5 fruit fly cellular contexts compared by ENCODE assay signal in genomic region chr3L:18625786-18626185, dm6.
A peak's percentile ranks its signal among the peaks of the same experiment; 100 is the strongest.
TF ChIP-seq lines count a peak whose summit lies in the region.

Gene MYPT-75D, plus strand, starts transcription at chr3L:18625959.

- TF ChIP-seq CTCF in whole organism, embryonic (GFP tag; optimal IDR thresholded peaks at IDR 0.05; lab: Kevin White, UChicago) = no peak

TF ChIP-seq in whole organism, adult, 20 proteins besides CTCF, POLR2A, EP300 and RAD21:
- TF ChIP-seq CG12768 (GFP tag; optimal IDR thresholded peaks at IDR 0.05; lab: Kevin White, UChicago) = no peak
- TF ChIP-seq CG7045 (GFP tag; optimal IDR thresholded peaks at IDR 0.05; lab: Kevin White, UChicago) = no peak
- TF ChIP-seq Hr96 (GFP tag; optimal IDR thresholded peaks at IDR 0.05; lab: Kevin White, UChicago) = peak; percentile 7
- TF ChIP-seq Mnt (GFP tag; optimal IDR thresholded peaks at IDR 0.05; lab: Kevin White, UChicago) = peak; percentile 71
- peak; percentile 27 for TF ChIP-seq cic (GFP tag; optimal IDR thresholded peaks at IDR 0.05; lab: Kevin White, UChicago)
- peak; percentile 35 for TF ChIP-seq CG1620 (GFP tag; optimal IDR thresholded peaks at IDR 0.05; lab: Kevin White, UChicago)
- no peak for TF ChIP-seq cnc (optimal IDR thresholded peaks at IDR 0.05; lab: Kevin White, UChicago)
- TF ChIP-seq ovo (GFP tag; optimal IDR thresholded peaks at IDR 0.05; lab: Kevin White, UChicago) = peak; percentile 75
- TF ChIP-seq pad (GFP tag; optimal IDR thresholded peaks at IDR 0.05; lab: Kevin White, UChicago) = peak; percentile 40
- peak; percentile 83 for TF ChIP-seq bab1 (GFP tag; optimal IDR thresholded peaks at IDR 0.05; lab: Kevin White, UChicago)
- peak; percentile 67 for TF ChIP-seq tj (GFP tag; optimal IDR thresholded peaks at IDR 0.05; lab: Kevin White, UChicago)
- peak; percentile 26 for TF ChIP-seq Crg-1 (GFP tag; optimal IDR thresholded peaks at IDR 0.05; lab: Kevin White, UChicago)
- no peak for TF ChIP-seq CG5204 (GFP tag; optimal IDR thresholded peaks at IDR 0.05; lab: Kevin White, UChicago)
- TF ChIP-seq CG14711 (tag; optimal IDR thresholded peaks at IDR 0.05; lab: Kevin White, UChicago) = no peak
- TF ChIP-seq kay (GFP tag; lab: Kevin White, UChicago; ENCODE audit: borderline replicate concordance) = peak; percentile 61
- TF ChIP-seq CG7101 (tag; optimal IDR thresholded peaks at IDR 0.05; lab: Kevin White, UChicago) = peak; percentile 29
- TF ChIP-seq CG11617 (GFP tag; optimal IDR thresholded peaks at IDR 0.05; lab: Kevin White, UChicago) = peak; percentile 9
- TF ChIP-seq Clk (GFP tag; optimal IDR thresholded peaks at IDR 0.05; lab: Kevin White, UChicago) = no peak

TF ChIP-seq in whole organism, embryonic, 481 proteins besides CTCF, POLR2A, EP300 and RAD21 (continues in another document):
- peak; percentile 47 for TF ChIP-seq grn (GFP tag; optimal IDR thresholded peaks at IDR 0.05; lab: Kevin White, UChicago)
- TF ChIP-seq CG3281 (GFP tag; optimal IDR thresholded peaks at IDR 0.05; lab: Kevin White, UChicago) = peak; percentile 8
- no peak for TF ChIP-seq CG9727 (GFP tag; optimal IDR thresholded peaks at IDR 0.05; lab: Kevin White, UChicago)
- TF ChIP-seq CG3407 (GFP tag; optimal IDR thresholded peaks at IDR 0.05; lab: Kevin White, UChicago) = no peak
- TF ChIP-seq nau (GFP tag; optimal IDR thresholded peaks at IDR 0.05; lab: Kevin White, UChicago) = no peak
- TF ChIP-seq ro (GFP tag; IDR thresholded peaks at IDR 0.05; lab: Robert Waterston, UW) = no peak
- TF ChIP-seq C15 (GFP tag; IDR thresholded peaks at IDR 0.05; lab: Robert Waterston, UW) = no peak
- TF ChIP-seq CG17829 (tag; optimal IDR thresholded peaks at IDR 0.05; lab: Kevin White, UChicago) = peak; percentile 85
- TF ChIP-seq gsb-n (tag; optimal IDR thresholded peaks at IDR 0.05; lab: Kevin White, UChicago) = peak; percentile 17
- peak; percentile 84 for TF ChIP-seq CG6791 (GFP tag; IDR thresholded peaks at IDR 0.05; lab: Robert Waterston, UW; ENCODE audit: partially characterized antibody)
- no peak for TF ChIP-seq CG31388 (GFP tag; optimal IDR thresholded peaks at IDR 0.05; lab: Kevin White, UChicago)
- peak; percentile 24 for TF ChIP-seq CG33557 (GFP tag; optimal IDR thresholded peaks at IDR 0.05; lab: Kevin White, UChicago)
- peak; percentile 31 for TF ChIP-seq CG11723 (GFP tag; optimal IDR thresholded peaks at IDR 0.05; lab: Kevin White, UChicago)
- peak; percentile 35 for TF ChIP-seq CG4707 (GFP tag; optimal IDR thresholded peaks at IDR 0.05; lab: Kevin White, UChicago)
- peak; percentile 49 for TF ChIP-seq CG11398 (GFP tag; optimal IDR thresholded peaks at IDR 0.05; lab: Kevin White, UChicago)
- no peak for TF ChIP-seq CG4820 (GFP tag; optimal IDR thresholded peaks at IDR 0.05; lab: Kevin White, UChicago)
- TF ChIP-seq caup (GFP tag; optimal IDR thresholded peaks at IDR 0.05; lab: Kevin White, UChicago; ENCODE audit: severe bottlenecking) = peak; percentile 23
- peak; percentile 97 for TF ChIP-seq chinmo (GFP tag; IDR thresholded peaks at IDR 0.05; lab: Robert Waterston, UW; ENCODE audit: partially characterized antibody)

TF ChIP-seq in whole organism, prepupa, 60 proteins besides CTCF, POLR2A, EP300 and RAD21 (continues in another document):
- TF ChIP-seq Lpt (GFP tag; optimal IDR thresholded peaks at IDR 0.05; lab: Kevin White, UChicago) (no peak), CG10669 (GFP tag; optimal IDR thresholded peaks at IDR 0.05; lab: Kevin White, UChicago) (no peak), Hr4 (GFP tag; optimal IDR thresholded peaks at IDR 0.05; lab: Kevin White, UChicago) (no peak), CG3919 (GFP tag; optimal IDR thresholded peaks at IDR 0.05; lab: Kevin White, UChicago) (peak; percentile 18), CG6792 (GFP tag; optimal IDR thresholded peaks at IDR 0.05; lab: Kevin White, UChicago) (peak; percentile 0), CG6163 (GFP tag; IDR thresholded peaks at IDR 0.05; lab: Robert Waterston, UW) (no peak; the same call in 2 of the 3 replicates), CG6808 (GFP tag; optimal IDR thresholded peaks at IDR 0.05; lab: Kevin White, UChicago) (no peak), dsx (GFP tag; optimal IDR thresholded peaks at IDR 0.05; lab: Kevin White, UChicago; ENCODE audit: poor library complexity, severe bottlenecking) (peak; percentile 29), ss (GFP tag; optimal IDR thresholded peaks at IDR 0.05; lab: Kevin White, UChicago) (peak in 1 of 2 experiments; percentile 14), achi (GFP tag; optimal IDR thresholded peaks at IDR 0.05; lab: Kevin White, UChicago) (no peak), net (GFP tag; optimal IDR thresholded peaks at IDR 0.05; lab: Kevin White, UChicago) (no peak), Eip93F (GFP tag; optimal IDR thresholded peaks at IDR 0.05; lab: Kevin White, UChicago) (no peak), CG32006 (GFP tag; optimal IDR thresholded peaks at IDR 0.05; lab: Kevin White, UChicago) (no peak), CG6854 (GFP tag; optimal IDR thresholded peaks at IDR 0.05; lab: Kevin White, UChicago) (no peak), svp (GFP tag; lab: Kevin White, UChicago) (no peak), Eip78C (GFP tag; lab: Kevin White, UChicago) (peak; percentile 80), pdm3 (GFP tag; optimal IDR thresholded peaks at IDR 0.05; lab: Kevin White, UChicago) (no peak), CG3032 (tag; optimal IDR thresholded peaks at IDR 0.05; lab: Kevin White, UChicago) (no peak), Eip75B (GFP tag; optimal IDR thresholded peaks at IDR 0.05; lab: Kevin White, UChicago) (no peak), salr (GFP tag; optimal IDR thresholded peaks at IDR 0.05; lab: Kevin White, UChicago) (no peak)

TF ChIP-seq in whole organism, pupa, 21 proteins besides CTCF, POLR2A, EP300 and RAD21:
- TF ChIP-seq CG12605 (GFP tag; IDR thresholded peaks at IDR 0.05; lab: Robert Waterston, UW) (peak; percentile 22; the same call in 1 of the 2 replicates), Ets98B (GFP tag; IDR thresholded peaks at IDR 0.05; lab: Robert Waterston, UW) (peak; percentile 9; the same call in 1 of the 2 replicates), CG13204 (GFP tag; optimal IDR thresholded peaks at IDR 0.05; lab: Kevin White, UChicago) (no peak), gl (tag; optimal IDR thresholded peaks at IDR 0.05; lab: Kevin White, UChicago) (no peak), CG14655 (GFP tag; optimal IDR thresholded peaks at IDR 0.05; lab: Kevin White, UChicago) (no peak), CG8159 (tag; optimal IDR thresholded peaks at IDR 0.05; lab: Kevin White, UChicago) (no peak), CG17806 (tag; optimal IDR thresholded peaks at IDR 0.05; lab: Kevin White, UChicago) (no peak), D1 (tag; optimal IDR thresholded peaks at IDR 0.05; lab: Kevin White, UChicago) (no peak), rn (GFP tag; IDR thresholded peaks at IDR 0.05; lab: Robert Waterston, UW) (no peak), CG15710 (tag; optimal IDR thresholded peaks at IDR 0.05; lab: Kevin White, UChicago) (no peak), EcR (GFP tag; optimal IDR thresholded peaks at IDR 0.05; lab: Kevin White, UChicago) (peak; percentile 3), Pif1B (GFP tag; optimal IDR thresholded peaks at IDR 0.05; lab: Kevin White, UChicago) (no peak), fd96Ca (GFP tag; IDR thresholded peaks at IDR 0.05; lab: Robert Waterston, UW) (no peak), CG10348 (GFP tag; IDR thresholded peaks at IDR 0.05; lab: Robert Waterston, UW) (no peak), CG9948 (tag; optimal IDR thresholded peaks at IDR 0.05; lab: Kevin White, UChicago) (no peak), CG32121 (GFP tag; IDR thresholded peaks at IDR 0.05; lab: Robert Waterston, UW) (no peak), Pif1A (GFP tag; optimal IDR thresholded peaks at IDR 0.05; lab: Kevin White, UChicago) (no peak), CG4496 (GFP tag; IDR thresholded peaks at IDR 0.05; lab: Robert Waterston, UW) (no peak), CG8301 (tag; optimal IDR thresholded peaks at IDR 0.05; lab: Kevin White, UChicago) (no peak), Snoo (tag; optimal IDR thresholded peaks at IDR 0.05; lab: Kevin White, UChicago) (no peak), CG34367 (tag; optimal IDR thresholded peaks at IDR 0.05; lab: Kevin White, UChicago) (no peak)

TF ChIP-seq in whole organism, wandering third instar larva, 38 proteins besides CTCF, POLR2A, EP300 and RAD21:
- TF ChIP-seq jim (GFP tag; optimal IDR thresholded peaks at IDR 0.05; lab: Kevin White, UChicago) (peak; percentile 18), Rel (GFP tag; optimal IDR thresholded peaks at IDR 0.05; lab: Kevin White, UChicago) (no peak), Rel (tag; optimal IDR thresholded peaks at IDR 0.05; lab: Kevin White, UChicago) (peak; percentile 22), Sp1 (GFP tag; optimal IDR thresholded peaks at IDR 0.05; lab: Kevin White, UChicago) (peak; percentile 25), Abd-B (GFP tag; optimal IDR thresholded peaks at IDR 0.05; lab: Kevin White, UChicago) (no peak), brk (GFP tag; optimal IDR thresholded peaks at IDR 0.05; lab: Kevin White, UChicago) (no peak), fru (GFP tag; optimal IDR thresholded peaks at IDR 0.05; lab: Kevin White, UChicago) (no peak), usp (GFP tag; optimal IDR thresholded peaks at IDR 0.05; lab: Kevin White, UChicago) (no peak), Hr83 (GFP tag; optimal IDR thresholded peaks at IDR 0.05; lab: Kevin White, UChicago; ENCODE audit: poor library complexity, severe bottlenecking) (peak; percentile 75), dl (GFP tag; optimal IDR thresholded peaks at IDR 0.05; lab: Kevin White, UChicago; ENCODE audit: insufficient read depth in 1 of 2, partially characterized antibody in 2 of 2) (peak in 1 of 2 experiments; percentile 27), Hnf4 (GFP tag; optimal IDR thresholded peaks at IDR 0.05; lab: Kevin White, UChicago) (peak; percentile 65), rgr (GFP tag; optimal IDR thresholded peaks at IDR 0.05; lab: Kevin White, UChicago) (peak; percentile 39), psq (GFP tag; optimal IDR thresholded peaks at IDR 0.05; lab: Kevin White, UChicago) (no peak), ey (GFP tag; optimal IDR thresholded peaks at IDR 0.05; lab: Kevin White, UChicago) (no peak), sv (GFP tag; optimal IDR thresholded peaks at IDR 0.05; lab: Kevin White, UChicago) (no peak), GATAd (GFP tag; optimal IDR thresholded peaks at IDR 0.05; lab: Kevin White, UChicago) (no peak), tai (GFP tag; optimal IDR thresholded peaks at IDR 0.05; lab: Kevin White, UChicago) (peak; percentile 16), Dfd (GFP tag; optimal IDR thresholded peaks at IDR 0.05; lab: Kevin White, UChicago) (no peak), Jra (GFP tag; optimal IDR thresholded peaks at IDR 0.05; lab: Kevin White, UChicago) (no peak), N (GFP tag; optimal IDR thresholded peaks at IDR 0.05; lab: Kevin White, UChicago) (no peak), Myc (optimal IDR thresholded peaks at IDR 0.05; lab: Kevin White, UChicago) (no peak), foxo (GFP tag; optimal IDR thresholded peaks at IDR 0.05; lab: Kevin White, UChicago) (peak in 1 of 2 experiments; percentile 21)
